Worm (Caenorhabditis elegans) whole organism, L1 larva: ENCODE data around the gene C09G9.1.

Source experiments
- C16A3.4 ChIP-seq: fragments of 150-350 bp; optimal IDR thresholded peaks from 2 replicates; lab custom pipeline; 2014; ENCODE audit warnings: missing biosample characterization, missing genetic modification characterization
- Y116A8C.19 ChIP-seq: sonication (generic microtip); optimal IDR thresholded peaks from 2 replicates; lab custom pipeline; 2016; ENCODE audit warnings: missing compliant biosample characterization, missing genetic modification characterization, borderline replicate concordance
- aly-2 ChIP-seq: fragments of 150-350 bp; optimal IDR thresholded peaks from 2 replicates; lab custom pipeline; 2014; ENCODE audit warnings: missing biosample characterization, missing genetic modification characterization
- blmp-1 ChIP-seq: fragments of 150-350 bp; optimal IDR thresholded peaks from 2 replicates; lab custom pipeline; 2014; ENCODE audit warnings: missing biosample characterization, missing genetic modification characterization
- dsc-1 ChIP-seq: sonication (generic microtip); optimal IDR thresholded peaks from 2 replicates; lab custom pipeline; 2016; ENCODE audit warnings: mild to moderate bottlenecking, missing genetic modification characterization, missing compliant biosample characterization
- efl-1 ChIP-seq, 4 experiments: fragments of 150-350 bp; optimal IDR thresholded peaks in 3 of 4; peaks in 1 of 4; 1 replicate in 1 of 4; 2 replicates in 3 of 4; lab custom pipeline; 2014; ENCODE audit warnings: missing biosample characterization in 2 of 4, missing genetic modification characterization in 2 of 4, missing genetic modification reagents in 2 of 4
- egl-27 ChIP-seq, 2 experiments: fragments of 150-350 bp in 1 of 2; sonication (generic microtip); optimal IDR thresholded peaks; 3 replicates each; lab custom pipeline; 2017 to 2018; ENCODE audit warnings: missing biosample characterization in 2 of 2, missing genetic modification characterization in 2 of 2, missing genetic modification reagents in 2 of 2
- fkh-4 ChIP-seq: sonication (generic microtip); optimal IDR thresholded peaks from 2 replicates; lab custom pipeline; 2016; ENCODE audit warnings: missing compliant biosample characterization, missing genetic modification characterization, borderline replicate concordance
- fkh-8 ChIP-seq: sonication (generic microtip); optimal IDR thresholded peaks from 2 replicates; lab custom pipeline; 2016; ENCODE audit warnings: mild to moderate bottlenecking, missing genetic modification characterization, missing compliant biosample characterization
- isw-1 ChIP-seq: fragments of 200-800 bp; sonication (Bioruptor generic); IDR thresholded peaks from 2 replicates; pipeline ENCODE4 v1.3.6; 2022; ENCODE audit warnings: missing genetic modification characterization, missing compliant biosample characterization
- lin-14 ChIP-seq: fragments of 200-800 bp; sonication (Bioruptor generic); optimal IDR thresholded peaks from 2 replicates; lab custom pipeline; 2018; ENCODE audit warnings: mild to moderate bottlenecking, missing genetic modification characterization, moderate library complexity, missing compliant biosample characterization
- lin-35 ChIP-seq, 2 experiments: fragments of 150-350 bp; optimal IDR thresholded peaks; 2 replicates each; lab custom pipeline; 2014; ENCODE audit warnings: missing biosample characterization in 2 of 2, missing genetic modification characterization in 2 of 2, missing genetic modification reagents in 2 of 2
- mab-9 ChIP-seq: fragments of 200-800 bp; sonication (Bioruptor generic); IDR thresholded peaks from 2 replicates; pipeline ENCODE4 v1.3.6; 2022; ENCODE audit warnings: missing genetic modification reagents, missing genetic modification characterization, missing compliant biosample characterization
- nhr-11 ChIP-seq: fragments of 150-350 bp; optimal IDR thresholded peaks from 2 replicates; lab custom pipeline; 2014; ENCODE audit warnings: missing biosample characterization, missing genetic modification characterization
- nhr-12 ChIP-seq: sonication (generic microtip); optimal IDR thresholded peaks from 2 replicates; lab custom pipeline; 2017; ENCODE audit warnings: missing biosample characterization, missing genetic modification characterization
- nhr-20 ChIP-seq: sonication (generic microtip); optimal IDR thresholded peaks from 2 replicates; lab custom pipeline; 2016; ENCODE audit warnings: mild to moderate bottlenecking, missing genetic modification characterization, missing compliant biosample characterization
- nhr-28 ChIP-seq: fragments of 150-350 bp; optimal IDR thresholded peaks from 2 replicates; lab custom pipeline; 2014; ENCODE audit warnings: missing biosample characterization, missing genetic modification characterization
- nhr-47 ChIP-seq: sonication (generic microtip); optimal IDR thresholded peaks from 2 replicates; lab custom pipeline; 2016; ENCODE audit warnings: mild to moderate bottlenecking, missing genetic modification characterization, moderate library complexity, missing compliant biosample characterization
- nhr-84 ChIP-seq: sonication (generic microtip); optimal IDR thresholded peaks from 2 replicates; lab custom pipeline; 2017; ENCODE audit warnings: missing biosample characterization, missing genetic modification characterization
- nhr-85 ChIP-seq: sonication (generic microtip); peaks from one replicate; lab custom pipeline; 2016; ENCODE audit warnings: missing genetic modification characterization, inconsistent platforms, missing compliant biosample characterization
- pqm-1 ChIP-seq: sonication (generic microtip); optimal IDR thresholded peaks from 3 replicates; lab custom pipeline; 2017; ENCODE audit warnings: missing biosample characterization, missing genetic modification characterization
- rnt-1 ChIP-seq: sonication (generic microtip); optimal IDR thresholded peaks from 2 replicates; lab custom pipeline; 2016; ENCODE audit warnings: mild to moderate bottlenecking, missing genetic modification characterization, moderate library complexity, missing compliant biosample characterization
- skn-1 ChIP-seq: fragments of 150-350 bp; optimal IDR thresholded peaks from 2 replicates; lab custom pipeline; 2014; ENCODE audit warnings: missing biosample characterization, missing genetic modification characterization
- snpc-4 ChIP-seq: fragments of 150-350 bp; optimal IDR thresholded peaks from 2 replicates; lab custom pipeline; 2014; ENCODE audit warnings: missing biosample characterization, missing genetic modification characterization
- snu-23 ChIP-seq: sonication (generic microtip); optimal IDR thresholded peaks from 2 replicates; lab custom pipeline; 2016; ENCODE audit warnings: missing genetic modification characterization, missing compliant biosample characterization
- sox-4 ChIP-seq: sonication (generic microtip); optimal IDR thresholded peaks from 2 replicates; lab custom pipeline; 2016; ENCODE audit warnings: missing genetic modification characterization, missing compliant biosample characterization
- sup-37 ChIP-seq: fragments of 200-800 bp; sonication (Bioruptor generic); optimal IDR thresholded peaks from 2 replicates; lab custom pipeline; 2018; ENCODE audit warnings: mild to moderate bottlenecking, missing genetic modification characterization, missing compliant biosample characterization
- tbx-2 ChIP-seq: sonication (generic microtip); optimal IDR thresholded peaks from 2 replicates; lab custom pipeline; 2016; ENCODE audit warnings: missing genetic modification characterization, missing compliant biosample characterization
- unc-30 ChIP-seq: sonication (generic microtip); optimal IDR thresholded peaks from 2 replicates; lab custom pipeline; 2017; ENCODE audit warnings: missing biosample characterization, missing genetic modification characterization
- unc-62 ChIP-seq: fragments of 150-350 bp; optimal IDR thresholded peaks from 2 replicates; lab custom pipeline; 2014; ENCODE audit warnings: missing biosample characterization, missing genetic modification reagents, missing genetic modification characterization
- unc-86 ChIP-seq: sonication (generic microtip); optimal IDR thresholded peaks from 2 replicates; lab custom pipeline; 2016; ENCODE audit warnings: missing genetic modification characterization, missing compliant biosample characterization
- unc-98 ChIP-seq: fragments of 200-800 bp; sonication (Bioruptor generic); IDR thresholded peaks from 2 replicates; pipeline ENCODE4 v1.3.6; 2022; ENCODE audit warnings: missing genetic modification characterization, missing compliant biosample characterization
- zag-1 ChIP-seq: fragments of 150-350 bp; optimal IDR thresholded peaks from 2 replicates; lab custom pipeline; 2014; ENCODE audit warnings: missing biosample characterization, missing genetic modification characterization
- zip-4 ChIP-seq: fragments of 200-800 bp; sonication (Bioruptor generic); optimal IDR thresholded peaks from 2 replicates; lab custom pipeline; 2018; ENCODE audit warnings: mild to moderate bottlenecking, missing genetic modification characterization, moderate library complexity, missing compliant biosample characterization
- ztf-4 ChIP-seq: fragments of 150-350 bp; optimal IDR thresholded peaks from 2 replicates; lab custom pipeline; 2014; ENCODE audit warnings: missing biosample characterization, missing genetic modification characterization

The C09G9.1 gene

ce11 chrIV:8864672-8865071 lies 613 bp downstream of the C09G9.1 start (continued):
- TF ChIP-seq pqm-1 (tag; lab: Kevin White, UChicago) (no peak), zag-1 (tag; lab: Kevin White, UChicago) (no peak), nhr-12 (tag; lab: Kevin White, UChicago) (no peak), lin-35 (GFP tag; optimal IDR thresholded peaks at IDR 0.05; lab: Kevin White, UChicago) (peak in 1 of 2 experiments; percentile 33), nhr-84 (tag; lab: Kevin White, UChicago) (no peak), fkh-4 (tag; lab: Kevin White, UChicago) (no peak), snpc-4 (tag; lab: Kevin White, UChicago) (no peak), nhr-11 (tag; lab: Kevin White, UChicago) (no peak), unc-98 (GFP tag; lab: Robert Waterston, UW) (no peak), unc-30 (tag; lab: Kevin White, UChicago) (no peak)

ce11 chrIV:8855963-8856362 lies 9.3 kb downstream of the C09G9.1 start, which contains the start of gene T11B7.5:
TSS of gene T11B7.5 (minus strand) at chrIV:8856063.
- TF ChIP-seq snu-23 (GFP tag; lab: Kevin White, UChicago): no peak
- TF ChIP-seq Y116A8C.19 (tag; lab: Kevin White, UChicago): no peak
- TF ChIP-seq nhr-47 (tag; lab: Kevin White, UChicago): no peak
- no peak for TF ChIP-seq egl-27 (tag; optimal IDR thresholded peaks at IDR 0.05; lab: Kevin White, UChicago)
- TF ChIP-seq nhr-20: no peak
- TF ChIP-seq unc-30 (tag; lab: Kevin White, UChicago): no peak
- no peak for TF ChIP-seq aly-2 (tag; lab: Kevin White, UChicago)
- no peak for TF ChIP-seq zag-1 (tag; lab: Kevin White, UChicago)
- TF ChIP-seq zip-4 (GFP tag; lab: Kevin White, UChicago): no peak
- no peak for TF ChIP-seq tbx-2 (tag; lab: Kevin White, UChicago)

ce11 chrIV:8853301-8853700 lies 12.0 kb downstream of the C09G9.1 start:
- TF ChIP-seq aly-2 (tag; lab: Kevin White, UChicago): no peak
- TF ChIP-seq efl-1 (optimal IDR thresholded peaks at IDR 0.05; lab: Kevin White, UChicago): no peak
- peak in 1 of 2 experiments; percentile 73 for TF ChIP-seq efl-1 (GFP tag; optimal IDR thresholded peaks at IDR 0.05 in 1 of 2; lab: Kevin White, UChicago)
- TF ChIP-seq sox-4 (tag; lab: Kevin White, UChicago): no peak

ce11 chrIV:8852194-8852593 lies 13.1 kb downstream of the C09G9.1 start, which contains the start of gene alp-1:
TSS of gene alp-1 (plus strand) at chrIV:8852494.
- no peak for TF ChIP-seq unc-86
- no peak for TF ChIP-seq unc-62
- TF ChIP-seq nhr-47 (tag; lab: Kevin White, UChicago): no peak
- TF ChIP-seq unc-30 (tag; lab: Kevin White, UChicago): no peak
- no peak for TF ChIP-seq zag-1 (tag; lab: Kevin White, UChicago)
- no peak for TF ChIP-seq blmp-1
- TF ChIP-seq tbx-2 (tag; lab: Kevin White, UChicago): no peak
- no peak for TF ChIP-seq dsc-1
- TF ChIP-seq C16A3.4 (tag; lab: Kevin White, UChicago): no peak
- no peak for TF ChIP-seq rnt-1 (tag; lab: Kevin White, UChicago)

- TF ChIP-seq nhr-85 (no peak), lin-14 (GFP tag; lab: Kevin White, UChicago) (peak; percentile 65), isw-1 (GFP tag; lab: Robert Waterston, UW) (no peak), fkh-4 (tag; lab: Kevin White, UChicago) (no peak), snu-23 (GFP tag; lab: Kevin White, UChicago) (no peak), nhr-28 (tag; lab: Kevin White, UChicago) (no peak), fkh-8 (tag; lab: Kevin White, UChicago) (no peak), mab-9 (no peak), skn-1 (tag; lab: Kevin White, UChicago) (peak; percentile 5), rnt-1 (tag; lab: Kevin White, UChicago) (peak; percentile 45), ztf-4 (tag; lab: Kevin White, UChicago) (no peak), sup-37 (GFP tag; lab: Kevin White, UChicago) (no peak), unc-30 (tag; lab: Kevin White, UChicago) (no peak)
- TF ChIP-seq, all 84 proteins: peak for 3
These were observed 14.5 kb downstream of the C09G9.1 start for ce11 chrIV:8850807-8851206.
